Fruit fly (Drosophila melanogaster): ENCODE measurements around the gene CG6244.

The CG6244 gene

dm6 chr3L:15823780-15824423, 15.8 kb downstream of the CG6244 start (continued):
- TF ChIP-seq dmrt11E (tag; optimal IDR thresholded peaks at IDR 0.05), result no peak
- TF ChIP-seq lab (GFP tag; optimal IDR thresholded peaks at IDR 0.05), result peak; percentile 36
- TF ChIP-seq CrebB (tag; optimal IDR thresholded peaks at IDR 0.05), result peak; percentile 14
- TF ChIP-seq HmgZ (tag; optimal IDR thresholded peaks at IDR 0.05), result peak; percentile 34
- no peak for TF ChIP-seq CG17359 (tag; optimal IDR thresholded peaks at IDR 0.05)
- peak; percentile 14 for TF ChIP-seq CG12659 (GFP tag; optimal IDR thresholded peaks at IDR 0.05)
- peak; percentile 5 for TF ChIP-seq CG7745 (tag; optimal IDR thresholded peaks at IDR 0.05)
- TF ChIP-seq odd (GFP tag; optimal IDR thresholded peaks at IDR 0.05), result peak; percentile 14
- peak; percentile 22 for TF ChIP-seq B-H2 (GFP tag; optimal IDR thresholded peaks at IDR 0.05)
- TF ChIP-seq CG17568 (GFP tag; optimal IDR thresholded peaks at IDR 0.05), result peak; percentile 27
- no peak for TF ChIP-seq hbn (GFP tag; IDR thresholded peaks at IDR 0.05; ENCODE audit: partially characterized antibody)
- TF ChIP-seq CG2116 (GFP tag; optimal IDR thresholded peaks at IDR 0.05), result no peak
- peak; percentile 5 for TF ChIP-seq wek (GFP tag; optimal IDR thresholded peaks at IDR 0.05)
- TF ChIP-seq Sox100B (GFP tag; optimal IDR thresholded peaks at IDR 0.05), result peak; percentile 42
- TF ChIP-seq tio (GFP tag; optimal IDR thresholded peaks at IDR 0.05), result no peak
- no peak for TF ChIP-seq schlank (tag; optimal IDR thresholded peaks at IDR 0.05)
- TF ChIP-seq fu2 (GFP tag; optimal IDR thresholded peaks at IDR 0.05), result no peak
- no peak for TF ChIP-seq CG34224 (GFP tag; IDR thresholded peaks at IDR 0.05; ENCODE audit: partially characterized antibody)
- TF ChIP-seq CG8388 (GFP tag; optimal IDR thresholded peaks at IDR 0.05), result no peak
- no peak for TF ChIP-seq CG3065 (GFP tag; optimal IDR thresholded peaks at IDR 0.05)
- TF ChIP-seq jing (GFP tag; optimal IDR thresholded peaks at IDR 0.05), result no peak
- TF ChIP-seq nau (GFP tag; optimal IDR thresholded peaks at IDR 0.05), result peak; percentile 46
- no peak for TF ChIP-seq Nf-YC (tag; optimal IDR thresholded peaks at IDR 0.05)
- no peak for TF ChIP-seq CG4820 (GFP tag; optimal IDR thresholded peaks at IDR 0.05)
- peak; percentile 14 for TF ChIP-seq CG2712 (tag; optimal IDR thresholded peaks at IDR 0.05)
- no peak for TF ChIP-seq E2f2 (GFP tag; IDR thresholded peaks at IDR 0.05)
- peak; percentile 28 for TF ChIP-seq ATbp (GFP tag; optimal IDR thresholded peaks at IDR 0.05)
- no peak for TF ChIP-seq Pdp1 (GFP tag; optimal IDR thresholded peaks at IDR 0.05)
- TF ChIP-seq fd64A (GFP tag; optimal IDR thresholded peaks at IDR 0.05), result peak; percentile 19
- no peak for TF ChIP-seq kah (GFP tag; optimal IDR thresholded peaks at IDR 0.05)
- TF ChIP-seq CG13424 (tag; optimal IDR thresholded peaks at IDR 0.05), result peak; percentile 17
- no peak for TF ChIP-seq CG3407 (GFP tag; optimal IDR thresholded peaks at IDR 0.05)
- TF ChIP-seq CG2678 (tag; optimal IDR thresholded peaks at IDR 0.05), result peak; percentile 32
- peak; percentile 23 for TF ChIP-seq sens (GFP tag)
- TF ChIP-seq CG18599 (GFP tag; optimal IDR thresholded peaks at IDR 0.05), result peak; percentile 56
- TF ChIP-seq CG4617 (GFP tag; optimal IDR thresholded peaks at IDR 0.05; ENCODE audit: borderline replicate concordance), result no peak
- TF ChIP-seq Bgb (GFP tag; IDR thresholded peaks at IDR 0.05; ENCODE audit: partially characterized antibody), result no peak
- TF ChIP-seq CG10147 (GFP tag; optimal IDR thresholded peaks at IDR 0.05), result peak; percentile 6
- peak; percentile 78 for TF ChIP-seq CG4360 (GFP tag; IDR thresholded peaks at IDR 0.05)
- no peak for TF ChIP-seq CG9727 (GFP tag; optimal IDR thresholded peaks at IDR 0.05)
- TF ChIP-seq Hmx (GFP tag; optimal IDR thresholded peaks at IDR 0.05), result no peak
- TF ChIP-seq PHDP (tag; optimal IDR thresholded peaks at IDR 0.05), result peak; percentile 34
- TF ChIP-seq CG10543 (GFP tag; optimal IDR thresholded peaks at IDR 0.05), result peak; percentile 73
- TF ChIP-seq CG13296 (GFP tag; optimal IDR thresholded peaks at IDR 0.05), result peak; percentile 36
- peak; percentile 13 for TF ChIP-seq gro (GFP tag; optimal IDR thresholded peaks at IDR 0.05)
- no peak for TF ChIP-seq CG8290 (GFP tag; optimal IDR thresholded peaks at IDR 0.05)
- peak in 1 of 2 experiments; percentile 40 for TF ChIP-seq CG8290 (tag; optimal IDR thresholded peaks at IDR 0.05)
- no peak for TF ChIP-seq CG10959 (GFP tag; IDR thresholded peaks at IDR 0.05)

Measured in whole organism, embryonic.